Worm (Caenorhabditis elegans): ENCODE results near the gene idpb-1.

DNA sequence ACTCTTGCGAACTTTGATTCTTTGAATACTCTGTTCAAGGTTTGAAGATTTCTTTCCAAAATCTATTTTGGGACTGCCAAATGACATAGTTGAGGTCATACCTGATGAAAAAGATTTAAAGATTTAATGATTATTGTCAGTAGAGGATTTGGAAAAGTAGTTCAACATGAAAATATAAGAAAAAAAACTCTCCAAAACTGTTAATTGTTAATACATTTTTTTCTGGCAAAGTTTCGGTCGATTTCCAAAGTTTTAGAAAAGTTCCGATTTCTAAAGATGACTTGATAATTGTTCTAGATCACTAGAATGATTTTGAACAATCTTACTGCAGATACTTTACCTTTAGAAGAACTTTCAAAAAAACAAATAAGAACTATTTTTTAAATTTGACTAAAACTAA lies 30.5 kb upstream of the idpb-1 start, which contains the start of gene C27A2.7:
- no peak for TF ChIP-seq elt-2 (tag; optimal IDR thresholded peaks at IDR 0.05)
- no peak for TF ChIP-seq hlh-30 (tag; optimal IDR thresholded peaks at IDR 0.05; ENCODE audit: insufficient read depth)
- TF ChIP-seq hlh-15 (tag; optimal IDR thresholded peaks at IDR 0.05), result no peak
- TF ChIP-seq pha-4 (tag; optimal IDR thresholded peaks at IDR 0.05), result no peak
- no peak for TF ChIP-seq tbx-7 (tag; optimal IDR thresholded peaks at IDR 0.05)
- no peak for TF ChIP-seq mec-3 (tag; optimal IDR thresholded peaks at IDR 0.05; ENCODE audit: borderline replicate concordance)
- no peak for TF ChIP-seq ets-4 (tag; optimal IDR thresholded peaks at IDR 0.05)
- TF ChIP-seq pqm-1 (tag; optimal IDR thresholded peaks at IDR 0.05), result no peak
- no peak for TF ChIP-seq C08G9.2 (tag; optimal IDR thresholded peaks at IDR 0.05)
